Worm (Caenorhabditis elegans) whole organism, L4 larva: ENCODE measurements around the gene cdc-37.
A peak's percentile ranks its signal among the peaks of the same experiment; 100 is the strongest.

Source experiments
- F10B5.3 ChIP-seq: sonication (generic microtip); optimal IDR thresholded peaks from 2 replicates; lab custom pipeline; 2016; ENCODE audit warnings: mild to moderate bottlenecking, missing genetic modification characterization, missing compliant biosample characterization
- F26F4.8 ChIP-seq: fragments of 200-800 bp; sonication (Bioruptor generic); conservative IDR thresholded peaks from 2 replicates; pipeline ENCODE4 v1.3.6; 2022; ENCODE audit warnings: missing genetic modification characterization, missing compliant biosample characterization
- T26A8.4 ChIP-seq: fragments of 200-800 bp; sonication (Bioruptor generic); IDR thresholded peaks from 2 replicates; pipeline ENCODE4 v1.3.6; 2022; ENCODE audit warnings: missing genetic modification characterization, missing compliant biosample characterization
- aha-1 ChIP-seq: fragments of 150-350 bp; peaks from one replicate; lab custom pipeline; 2014; ENCODE audit warnings: missing biosample characterization, missing genetic modification characterization
- ceh-28 ChIP-seq: fragments of 150-350 bp; optimal IDR thresholded peaks from 2 replicates; lab custom pipeline; 2014; ENCODE audit warnings: missing biosample characterization, missing genetic modification reagents, missing genetic modification characterization
- ceh-32 ChIP-seq: sonication (generic microtip); optimal IDR thresholded peaks from 2 replicates; lab custom pipeline; 2016; ENCODE audit warnings: mild to moderate bottlenecking, missing genetic modification characterization, missing compliant biosample characterization; ENCODE audit not compliant: poor library complexity
- daf-16 ChIP-seq, 3 experiments: sonication (generic microtip); optimal IDR thresholded peaks; 2 replicates each; lab custom pipeline; 2016 to 2017; ENCODE audit warnings: missing genetic modification characterization in 3 of 3, missing genetic modification reagents in 3 of 3, mild to moderate bottlenecking in 2 of 3, missing compliant biosample characterization in 2 of 3, missing biosample characterization in 1 of 3, moderate library complexity in 1 of 3
- dmd-6 ChIP-seq: fragments of 200-800 bp; sonication (Bioruptor generic); IDR thresholded peaks from 2 replicates; pipeline ENCODE4 v1.3.6; 2022; ENCODE audit warnings: missing genetic modification reagents, missing genetic modification characterization, missing compliant biosample characterization
- dmd-9 ChIP-seq: fragments of 200-800 bp; sonication (Bioruptor generic); IDR thresholded peaks from 2 replicates; pipeline ENCODE4 v1.3.6; 2022; ENCODE audit warnings: missing genetic modification reagents, missing genetic modification characterization, missing compliant biosample characterization
- fkh-10 ChIP-seq: fragments of 150-350 bp; optimal IDR thresholded peaks from 2 replicates; lab custom pipeline; 2014; ENCODE audit warnings: missing biosample characterization, missing genetic modification reagents, missing genetic modification characterization
- gei-8 ChIP-seq: fragments of 200-800 bp; sonication (Bioruptor generic); optimal IDR thresholded peaks from 2 replicates; lab custom pipeline; 2018; ENCODE audit warnings: mild to moderate bottlenecking, missing genetic modification characterization, missing compliant biosample characterization
- hlh-30 ChIP-seq: sonication (generic microtip); optimal IDR thresholded peaks from 2 replicates; lab custom pipeline; 2017; ENCODE audit warnings: antibody characterized with exemption, mild to moderate bottlenecking, missing genetic modification characterization, missing compliant biosample characterization; ENCODE audit not compliant: insufficient read depth
- lin-1 ChIP-seq: fragments of 200-800 bp; sonication (Bioruptor generic); IDR thresholded peaks from 2 replicates; pipeline ENCODE4 v1.3.6; 2022; ENCODE audit warnings: missing genetic modification reagents, missing genetic modification characterization, missing compliant biosample characterization
- lin-13 ChIP-seq: fragments of 150-350 bp; optimal IDR thresholded peaks from 2 replicates; lab custom pipeline; 2014; ENCODE audit warnings: missing biosample characterization, missing genetic modification reagents, missing genetic modification characterization
- lin-15B ChIP-seq: fragments of 150-350 bp; sonication (generic microtip); optimal IDR thresholded peaks from 3 replicates; lab custom pipeline; 2014; ENCODE audit warnings: missing biosample characterization, missing genetic modification characterization
- lin-38 ChIP-seq: fragments of 200-800 bp; sonication (Bioruptor generic); IDR thresholded peaks from 2 replicates; pipeline ENCODE4 v1.3.6; 2022; ENCODE audit warnings: missing genetic modification reagents, missing genetic modification characterization, missing compliant biosample characterization
- lsy-2 ChIP-seq, 2 experiments: fragments of 150-350 bp in 1 of 2; sonication (generic microtip) in 1 of 2; optimal IDR thresholded peaks; 2 replicates each; lab custom pipeline; 2014 to 2017; ENCODE audit warnings: missing biosample characterization in 2 of 2, missing genetic modification characterization in 2 of 2
- mep-1 ChIP-seq: fragments of 150-350 bp; sonication (generic microtip); optimal IDR thresholded peaks from 3 replicates; lab custom pipeline; 2014; ENCODE audit warnings: missing biosample characterization, missing genetic modification characterization
- mes-2 ChIP-seq: sonication (generic microtip); optimal IDR thresholded peaks from 2 replicates; lab custom pipeline; 2016; ENCODE audit warnings: missing genotype, mild to moderate bottlenecking, missing genetic modification characterization, missing compliant biosample characterization; ENCODE audit not compliant: poor library complexity, severe bottlenecking
- nhr-102 ChIP-seq: sonication (generic microtip); optimal IDR thresholded peaks from 2 replicates; lab custom pipeline; 2016; ENCODE audit warnings: mild to moderate bottlenecking, missing genetic modification characterization, moderate library complexity, missing compliant biosample characterization
- nhr-111 ChIP-seq: fragments of 200-800 bp; sonication (Bioruptor generic); optimal IDR thresholded peaks from 2 replicates; lab custom pipeline; 2018; ENCODE audit warnings: mild to moderate bottlenecking, missing genetic modification characterization, missing compliant biosample characterization
- nhr-42 ChIP-seq: fragments of 200-800 bp; sonication (Bioruptor generic); IDR thresholded peaks from 2 replicates; pipeline ENCODE4 v1.3.6; 2022; ENCODE audit warnings: missing genetic modification characterization, missing compliant biosample characterization
- php-3 ChIP-seq: fragments of 200-800 bp; sonication (Bioruptor generic); IDR thresholded peaks from 2 replicates; pipeline ENCODE4 v1.3.6; 2022; ENCODE audit warnings: missing genetic modification reagents, missing genetic modification characterization, missing compliant biosample characterization
- rbr-2 ChIP-seq: sonication (generic microtip); optimal IDR thresholded peaks from 2 replicates; lab custom pipeline; 2016; ENCODE audit warnings: missing genotype, missing genetic modification characterization, missing compliant biosample characterization
- set-16 ChIP-seq: fragments of 200-800 bp; sonication (Bioruptor generic); IDR thresholded peaks from 2 replicates; pipeline ENCODE4 v1.3.6; 2022; ENCODE audit warnings: missing genetic modification reagents, missing genetic modification characterization, missing compliant biosample characterization
- spr-1 ChIP-seq: sonication (generic microtip); optimal IDR thresholded peaks from 2 replicates; lab custom pipeline; 2016; ENCODE audit warnings: mild to moderate bottlenecking, missing genetic modification characterization, missing compliant biosample characterization
- tag-97 ChIP-seq: fragments of 200-800 bp; sonication (Bioruptor generic); IDR thresholded peaks from 2 replicates; pipeline ENCODE4 v1.3.6; 2022; ENCODE audit warnings: missing genetic modification characterization, missing compliant biosample characterization
- tra-1 ChIP-seq: fragments of 200-800 bp; sonication (Bioruptor generic); IDR thresholded peaks from 2 replicates; pipeline ENCODE4 v1.3.6; 2022; ENCODE audit warnings: missing genetic modification reagents, missing genetic modification characterization, missing compliant biosample characterization
- unc-39 ChIP-seq: sonication (generic microtip); optimal IDR thresholded peaks from 2 replicates; lab custom pipeline; 2017; ENCODE audit warnings: missing biosample characterization, missing genetic modification characterization
- unc-62 ChIP-seq, 3 experiments: fragments of 150-350 bp in 1 of 3; sonication (generic microtip); optimal IDR thresholded peaks in 2 of 3; peaks in 1 of 3; 1 replicate in 1 of 3; 2 replicates in 2 of 3; lab custom pipeline; 2014 to 2017; ENCODE audit warnings: missing biosample characterization in 3 of 3, missing genetic modification characterization in 3 of 3, missing genetic modification reagents in 3 of 3, missing genotype in 1 of 3

cdc-37 gene

ce11 chrII:577632-578031 lies 2.8 kb downstream of the cdc-37 start, which contains the start of gene W08F4.7:
W08F4.7 (minus strand) TSS chrII:577732.
- TF ChIP-seq lin-38 (peak; percentile 52), daf-16 (GFP tag; optimal IDR thresholded peaks at IDR 0.05; lab: Kevin White, UChicago) (no peak), daf-16 (tag; optimal IDR thresholded peaks at IDR 0.05; lab: Kevin White, UChicago) (peak; percentile 0), aha-1 (tag; lab: Kevin White, UChicago) (no peak), mes-2 (no peak), tag-97 (no peak), unc-39 (tag; lab: Kevin White, UChicago) (no peak)

DNA sequence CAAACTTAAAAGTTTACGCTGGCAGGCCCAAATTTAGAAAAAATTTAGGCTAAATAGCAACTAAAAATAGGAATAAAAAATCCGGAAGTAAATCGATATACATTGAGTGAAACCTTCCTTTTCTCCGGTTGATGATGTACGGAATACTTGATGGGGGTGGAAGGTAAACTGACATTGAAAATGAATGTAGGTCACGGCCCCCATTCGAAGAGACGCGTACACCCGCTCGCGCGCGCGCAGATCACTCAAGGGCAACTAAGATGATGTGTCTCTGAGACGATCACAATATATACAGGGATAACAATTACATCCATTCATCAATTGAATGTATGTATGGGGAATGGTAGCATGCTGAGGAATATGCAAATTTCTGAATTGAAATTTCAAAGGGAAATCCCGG lies 6.3 kb downstream of the cdc-37 start:
- TF ChIP-seq unc-62 (GFP tag; optimal IDR thresholded peaks at IDR 0.05 in 1 of 2; lab: Kevin White, UChicago) (peak in 1 of 2 experiments; percentile 46), unc-62 (tag; optimal IDR thresholded peaks at IDR 0.05; lab: Kevin White, UChicago) (no peak), mep-1 (tag; lab: Kevin White, UChicago) (no peak), spr-1 (no peak), fkh-10 (GFP tag; lab: Kevin White, UChicago) (no peak), hlh-30 (tag; lab: Kevin White, UChicago) (no peak), lin-15B (tag; lab: Kevin White, UChicago) (no peak), tra-1 (no peak), aha-1 (tag; lab: Kevin White, UChicago) (peak; percentile 75), dmd-9 (no peak)

DNA sequence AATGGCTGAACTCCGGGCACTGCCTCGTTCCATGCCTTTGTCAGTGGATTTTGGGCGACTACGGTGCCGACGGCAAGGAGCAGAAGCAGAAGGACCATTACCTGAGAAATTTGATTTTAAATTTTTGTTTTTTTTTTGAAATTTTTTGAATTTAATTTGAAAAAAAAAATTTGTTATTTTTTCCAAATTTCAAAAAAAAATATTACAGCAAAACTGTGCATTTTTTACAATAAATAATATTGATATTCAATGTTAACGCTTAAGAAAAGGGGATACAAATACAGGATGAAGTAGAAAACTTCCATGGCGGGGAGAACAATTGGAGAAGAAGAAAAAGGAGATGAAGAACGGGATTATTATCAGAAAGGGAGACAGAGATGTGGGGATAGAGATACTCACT lies 8.4 kb downstream of the cdc-37 start, which contains the start of gene mlt-8:
TSS of gene mlt-8 (minus strand) at position 101 of the 400 bp plus-strand sequence.
- TF ChIP-seq rbr-2 (tag; lab: Kevin White, UChicago) (no peak), php-3 (no peak), set-16 (peak; percentile 7; the same call in 1 of the 2 replicates)

DNA sequence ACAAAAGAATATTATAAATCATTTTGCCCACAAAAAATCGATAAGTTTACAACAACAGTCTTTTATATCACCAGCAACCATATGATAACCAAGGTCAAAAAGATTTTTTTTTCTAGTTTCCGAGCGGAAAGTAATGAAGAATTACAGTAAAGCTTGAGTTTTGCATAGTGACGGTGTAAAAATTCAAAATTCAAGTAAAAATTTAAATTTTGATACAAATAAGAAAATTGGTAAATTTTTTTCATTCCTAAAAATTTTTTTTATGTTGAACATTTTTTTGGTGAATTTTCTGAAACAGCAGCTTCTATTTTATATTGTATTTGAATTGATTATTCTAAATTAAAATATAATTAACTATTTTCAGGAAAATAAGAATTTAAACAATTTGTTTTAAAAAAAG lies 11.6 kb downstream of the cdc-37 start, which contains the start of gene W08F4.5:
TSS of gene W08F4.5 (minus strand) at position 101 of the 400 bp plus-strand sequence.
- TF ChIP-seq php-3, result no peak
- peak; percentile 10 for TF ChIP-seq nhr-102 (tag; lab: Kevin White, UChicago)
- TF ChIP-seq, all 104 proteins: peak for 1

- TF ChIP-seq unc-62 (GFP tag; optimal IDR thresholded peaks at IDR 0.05 in 1 of 2; lab: Kevin White, UChicago), result peak in 1 of 2 experiments; percentile 6
- no peak for TF ChIP-seq unc-62 (tag; optimal IDR thresholded peaks at IDR 0.05; lab: Kevin White, UChicago)
- no peak for TF ChIP-seq dmd-9
Observed at ce11 chrII:556185-556584, 24.2 kb downstream of the cdc-37 start, which contains the start of the genes C09E8.1 and C09E8.6. C09E8.1 (plus strand) TSS chrII:556485. C09E8.6 (plus strand) TSS chrII:556497.

DNA sequence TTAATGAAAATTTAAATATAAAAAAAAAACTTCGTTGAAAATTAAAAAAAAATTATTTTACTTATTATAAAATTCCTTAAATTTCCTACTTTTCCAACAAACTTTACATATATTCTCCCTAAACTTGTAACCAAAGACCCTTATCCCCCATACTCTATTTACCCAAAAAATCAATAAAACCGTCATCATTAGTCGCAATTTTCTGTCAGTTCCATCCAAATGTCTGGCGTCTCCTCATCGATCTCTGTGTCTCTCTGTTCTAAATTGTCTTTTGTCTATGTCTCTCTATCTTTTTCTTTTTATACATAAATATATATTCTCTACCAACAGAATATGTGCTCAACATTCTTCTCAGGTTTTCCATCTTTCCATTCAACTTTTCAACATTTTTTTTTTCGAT lies 25.0 kb downstream of the cdc-37 start:
- TF ChIP-seq lsy-2 (tag; optimal IDR thresholded peaks at IDR 0.05; lab: Kevin White, UChicago) (peak in 1 of 2 experiments; percentile 25), lin-1 (GFP tag; lab: Robert Waterston, UW) (no peak), ceh-28 (tag; lab: Kevin White, UChicago) (peak; percentile 34), lin-13 (no peak), ceh-32 (tag; lab: Kevin White, UChicago) (no peak), T26A8.4 (GFP tag; lab: Robert Waterston, UW) (0 out of 2 replicates have a peak, but pooled peaks have one; percentile 8), dmd-6 (GFP tag; lab: Robert Waterston, UW) (no peak)

ce11 chrII:551245-551904 lies 29.0 kb downstream of the cdc-37 start, which contains the start of gene lips-7:
lips-7 (plus strand) TSS chrII:551854.
- no peak for TF ChIP-seq T26A8.4 (GFP tag; lab: Robert Waterston, UW)
- TF ChIP-seq nhr-42, result no peak
- no peak for TF ChIP-seq gei-8 (GFP tag; lab: Kevin White, UChicago)
- peak; percentile 23 for TF ChIP-seq nhr-111 (GFP tag; lab: Kevin White, UChicago)
- peak; percentile 20 for TF ChIP-seq aha-1 (tag; lab: Kevin White, UChicago)
- peak in 1 of 2 experiments; percentile 84 for TF ChIP-seq unc-62 (GFP tag; optimal IDR thresholded peaks at IDR 0.05 in 1 of 2; lab: Kevin White, UChicago)
- TF ChIP-seq unc-62 (tag; optimal IDR thresholded peaks at IDR 0.05; lab: Kevin White, UChicago), result no peak
- TF ChIP-seq F26F4.8 (GFP tag; lab: Robert Waterston, UW), result 0 out of 2 replicates have a peak, but pooled peaks have one; percentile 44
- no peak for TF ChIP-seq F10B5.3 (tag; lab: Kevin White, UChicago)
- TF ChIP-seq set-16, result peak; percentile 74
- TF ChIP-seq, all 104 proteins: peak for 5
